Worm (Caenorhabditis elegans) whole organism, L4/young adult: ENCODE data around the gene ptc-1.
A peak's percentile ranks its signal among the peaks of the same experiment; 100 is the strongest.

Source experiments
- W03F9.2 ChIP-seq: fragments of 150-350 bp; optimal IDR thresholded peaks from 2 replicates; lab custom pipeline; 2014; ENCODE audit warnings: missing biosample characterization, missing genetic modification characterization
- him-1 ChIP-seq: sonication (generic microtip); optimal IDR thresholded peaks from 2 replicates; lab custom pipeline; 2016; ENCODE audit warnings: missing genotype, missing genetic modification reagents, missing genetic modification characterization, missing compliant biosample characterization

DNA sequence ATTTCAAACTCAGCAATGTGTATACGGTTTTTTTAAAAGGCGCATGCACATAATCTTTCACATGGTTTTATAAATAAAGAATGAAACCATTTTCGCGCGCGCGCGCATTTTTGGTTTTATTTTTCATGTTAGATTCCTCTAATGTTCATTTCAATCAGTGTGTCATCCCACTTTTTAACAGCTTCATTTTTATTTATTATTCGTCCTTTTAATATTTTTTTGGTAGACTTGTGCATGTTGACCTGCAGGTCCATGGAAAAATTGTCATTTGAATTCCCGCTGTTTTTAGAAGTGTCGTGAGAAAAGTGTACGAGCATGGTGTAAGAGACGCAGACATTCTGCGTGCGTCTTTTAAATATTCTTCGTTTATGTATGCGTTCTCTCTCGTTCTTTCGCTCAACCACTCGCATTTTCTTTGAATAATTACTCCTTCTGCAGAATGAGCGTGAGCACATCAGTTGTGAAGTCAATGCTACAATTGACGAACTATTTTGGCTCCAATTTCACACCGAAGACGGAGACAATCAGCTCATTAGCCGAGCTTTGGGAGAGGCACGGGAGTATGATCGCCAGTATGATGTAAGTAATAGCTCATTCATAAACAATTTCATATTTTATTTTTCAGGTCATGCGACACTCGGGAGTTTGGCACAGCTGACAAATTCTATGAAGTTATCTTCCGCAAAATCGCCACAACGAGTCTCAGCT is 32.6 kb upstream of the ptc-1 start, which contains the start of gene lin-5:
- TF ChIP-seq him-1 (tag; lab: Kevin White, UChicago): no peak
- peak; percentile 68 for TF ChIP-seq W03F9.2 (tag; lab: Kevin White, UChicago)
